Worm (Caenorhabditis elegans) whole organism, L1 larva: ENCODE measurements around the gene R10E4.1.

Experiments used
- C16A3.4 ChIP-seq: fragments of 150-350 bp; optimal IDR thresholded peaks from 2 replicates; lab custom pipeline; 2014; ENCODE audit warnings: missing biosample characterization, missing genetic modification characterization
- C34B4.2 ChIP-seq: sonication (generic microtip); optimal IDR thresholded peaks from 2 replicates; lab custom pipeline; 2017; ENCODE audit warnings: mild to moderate bottlenecking, missing genetic modification characterization, missing compliant biosample characterization
- F16B12.6 ChIP-seq: fragments of 150-350 bp; optimal IDR thresholded peaks from 2 replicates; lab custom pipeline; 2014; ENCODE audit warnings: missing biosample characterization, missing genetic modification characterization
- Y116A8C.19 ChIP-seq: sonication (generic microtip); optimal IDR thresholded peaks from 2 replicates; lab custom pipeline; 2016; ENCODE audit warnings: missing compliant biosample characterization, missing genetic modification characterization, borderline replicate concordance
- aha-1 ChIP-seq: fragments of 150-350 bp; optimal IDR thresholded peaks from 2 replicates; lab custom pipeline; 2014; ENCODE audit warnings: missing biosample characterization, missing genetic modification characterization
- alr-1 ChIP-seq: fragments of 200-800 bp; sonication (Bioruptor generic); optimal IDR thresholded peaks from 2 replicates; lab custom pipeline; 2018; ENCODE audit warnings: borderline replicate concordance, mild to moderate bottlenecking, missing genetic modification characterization, missing compliant biosample characterization
- ama-1 ChIP-seq: fragments of 150-350 bp; optimal IDR thresholded peaks from 2 replicates; lab custom pipeline; 2014
- blmp-1 ChIP-seq: fragments of 150-350 bp; optimal IDR thresholded peaks from 2 replicates; lab custom pipeline; 2014; ENCODE audit warnings: missing biosample characterization, missing genetic modification characterization
- ceh-82 ChIP-seq, 3 experiments: fragments of 150-350 bp in 1 of 3; sonication (generic microtip) in 2 of 3; optimal IDR thresholded peaks; 2 replicates each; lab custom pipeline; 2014 to 2017; ENCODE audit warnings: missing biosample characterization in 3 of 3, missing genetic modification characterization in 3 of 3
- ceh-88 ChIP-seq: fragments of 200-800 bp; sonication (Bioruptor generic); IDR thresholded peaks from 2 replicates; pipeline ENCODE4 v1.3.6; 2022; ENCODE audit warnings: missing genetic modification characterization, missing compliant biosample characterization
- ces-1 ChIP-seq: fragments of 150-350 bp; optimal IDR thresholded peaks from 2 replicates; lab custom pipeline; 2014; ENCODE audit warnings: missing biosample characterization, missing genetic modification reagents, missing genetic modification characterization
- dpl-1 ChIP-seq, 3 experiments: fragments of 150-350 bp in 2 of 3; sonication (generic microtip) in 1 of 3; optimal IDR thresholded peaks; 2 replicates each; lab custom pipeline; 2014 to 2017; ENCODE audit warnings: missing biosample characterization in 3 of 3, missing genetic modification characterization in 3 of 3, missing genetic modification reagents in 3 of 3
- dsc-1 ChIP-seq: sonication (generic microtip); optimal IDR thresholded peaks from 2 replicates; lab custom pipeline; 2016; ENCODE audit warnings: mild to moderate bottlenecking, missing genetic modification characterization, missing compliant biosample characterization
- efl-1 ChIP-seq, 4 experiments: fragments of 150-350 bp; optimal IDR thresholded peaks in 3 of 4; peaks in 1 of 4; 1 replicate in 1 of 4; 2 replicates in 3 of 4; lab custom pipeline; 2014; ENCODE audit warnings: missing biosample characterization in 2 of 4, missing genetic modification characterization in 2 of 4, missing genetic modification reagents in 2 of 4
- egl-13 ChIP-seq: sonication (generic microtip); optimal IDR thresholded peaks from 2 replicates; lab custom pipeline; 2016; ENCODE audit warnings: missing genotype, missing genetic modification reagents, missing genetic modification characterization, missing compliant biosample characterization
- egl-27 ChIP-seq, 2 experiments: fragments of 150-350 bp in 1 of 2; sonication (generic microtip); optimal IDR thresholded peaks; 3 replicates each; lab custom pipeline; 2017 to 2018; ENCODE audit warnings: missing biosample characterization in 2 of 2, missing genetic modification characterization in 2 of 2, missing genetic modification reagents in 2 of 2
- elt-2 ChIP-seq: sonication (generic microtip); optimal IDR thresholded peaks from 2 replicates; lab custom pipeline; 2016; ENCODE audit warnings: missing genetic modification characterization, mild to moderate bottlenecking, inconsistent platforms, missing compliant biosample characterization, missing genetic modification reagents
- elt-3 ChIP-seq, 6 experiments: fragments of 150-350 bp in 1 of 6; sonication (generic microtip); optimal IDR thresholded peaks; 2 replicates each; lab custom pipeline; 2017 to 2018; ENCODE audit warnings: missing biosample characterization in 6 of 6, missing genetic modification characterization in 6 of 6, inconsistent platforms in 1 of 6
- ets-5 ChIP-seq: fragments of 200-800 bp; sonication (Bioruptor generic); IDR thresholded peaks from 2 replicates; pipeline ENCODE4 v1.3.6; 2022; ENCODE audit warnings: missing genetic modification characterization, missing compliant biosample characterization
- fkh-10 ChIP-seq: sonication (generic microtip); optimal IDR thresholded peaks from 2 replicates; lab custom pipeline; 2017; ENCODE audit warnings: missing biosample characterization, missing genetic modification reagents, missing genetic modification characterization
- fkh-4 ChIP-seq: sonication (generic microtip); optimal IDR thresholded peaks from 2 replicates; lab custom pipeline; 2016; ENCODE audit warnings: missing compliant biosample characterization, missing genetic modification characterization, borderline replicate concordance
- grh-1 ChIP-seq: fragments of 200-800 bp; sonication (Bioruptor generic); IDR thresholded peaks from 2 replicates; pipeline ENCODE4 v1.3.6; 2022; ENCODE audit warnings: missing genetic modification reagents, missing genetic modification characterization, missing compliant biosample characterization
- hlh-17 ChIP-seq: fragments of 200-800 bp; sonication (Bioruptor generic); optimal IDR thresholded peaks from 2 replicates; lab custom pipeline; 2018; ENCODE audit warnings: missing genetic modification characterization, mild to moderate bottlenecking, missing compliant biosample characterization, moderate library complexity, borderline replicate concordance
- hlh-4 ChIP-seq: sonication (generic microtip); optimal IDR thresholded peaks from 2 replicates; lab custom pipeline; 2016; ENCODE audit warnings: mild to moderate bottlenecking, missing genetic modification characterization, missing compliant biosample characterization
- isw-1 ChIP-seq: fragments of 200-800 bp; sonication (Bioruptor generic); IDR thresholded peaks from 2 replicates; pipeline ENCODE4 v1.3.6; 2022; ENCODE audit warnings: missing genetic modification characterization, missing compliant biosample characterization
- lin-13 ChIP-seq: fragments of 150-350 bp; optimal IDR thresholded peaks from 2 replicates; lab custom pipeline; 2014; ENCODE audit warnings: missing biosample characterization, missing genetic modification reagents, missing genetic modification characterization
- lin-14 ChIP-seq: fragments of 200-800 bp; sonication (Bioruptor generic); optimal IDR thresholded peaks from 2 replicates; lab custom pipeline; 2018; ENCODE audit warnings: mild to moderate bottlenecking, missing genetic modification characterization, moderate library complexity, missing compliant biosample characterization
- lir-3 ChIP-seq: sonication (generic microtip); optimal IDR thresholded peaks from 2 replicates; lab custom pipeline; 2016; ENCODE audit warnings: mild to moderate bottlenecking, missing genetic modification characterization, moderate library complexity, missing compliant biosample characterization; ENCODE audit not compliant: poor library complexity
- mab-9 ChIP-seq: fragments of 200-800 bp; sonication (Bioruptor generic); IDR thresholded peaks from 2 replicates; pipeline ENCODE4 v1.3.6; 2022; ENCODE audit warnings: missing genetic modification reagents, missing genetic modification characterization, missing compliant biosample characterization
- mef-2 ChIP-seq: fragments of 150-350 bp; optimal IDR thresholded peaks from 2 replicates; lab custom pipeline; 2014; ENCODE audit warnings: missing biosample characterization, missing genetic modification characterization
- mep-1 ChIP-seq: fragments of 150-350 bp; optimal IDR thresholded peaks from 2 replicates; lab custom pipeline; 2014; ENCODE audit warnings: missing biosample characterization, missing genetic modification characterization
- nhr-28 ChIP-seq: fragments of 150-350 bp; optimal IDR thresholded peaks from 2 replicates; lab custom pipeline; 2014; ENCODE audit warnings: missing biosample characterization, missing genetic modification characterization
- nhr-76 ChIP-seq: sonication (generic microtip); optimal IDR thresholded peaks from 2 replicates; lab custom pipeline; 2017; ENCODE audit warnings: missing biosample characterization, missing genetic modification characterization
- nhr-84 ChIP-seq: sonication (generic microtip); optimal IDR thresholded peaks from 2 replicates; lab custom pipeline; 2017; ENCODE audit warnings: missing biosample characterization, missing genetic modification characterization
- nhr-85 ChIP-seq: sonication (generic microtip); peaks from one replicate; lab custom pipeline; 2016; ENCODE audit warnings: missing genetic modification characterization, inconsistent platforms, missing compliant biosample characterization
- nhr-90 ChIP-seq: sonication (generic microtip); optimal IDR thresholded peaks from 2 replicates; lab custom pipeline; 2016; ENCODE audit warnings: mild to moderate bottlenecking, missing genetic modification characterization, missing compliant biosample characterization; ENCODE audit not compliant: poor library complexity
- pag-3 ChIP-seq: sonication (generic microtip); optimal IDR thresholded peaks from 2 replicates; lab custom pipeline; 2017; ENCODE audit warnings: missing genetic modification characterization, mild to moderate bottlenecking, missing compliant biosample characterization, antibody characterized with exemption, borderline replicate concordance; ENCODE audit not compliant: insufficient read depth
- pqm-1 ChIP-seq: sonication (generic microtip); optimal IDR thresholded peaks from 3 replicates; lab custom pipeline; 2017; ENCODE audit warnings: missing biosample characterization, missing genetic modification characterization
- rnt-1 ChIP-seq: sonication (generic microtip); optimal IDR thresholded peaks from 2 replicates; lab custom pipeline; 2016; ENCODE audit warnings: mild to moderate bottlenecking, missing genetic modification characterization, moderate library complexity, missing compliant biosample characterization
- skn-1 ChIP-seq: fragments of 150-350 bp; optimal IDR thresholded peaks from 2 replicates; lab custom pipeline; 2014; ENCODE audit warnings: missing biosample characterization, missing genetic modification characterization
- snpc-4 ChIP-seq: fragments of 150-350 bp; optimal IDR thresholded peaks from 2 replicates; lab custom pipeline; 2014; ENCODE audit warnings: missing biosample characterization, missing genetic modification characterization
- snu-23 ChIP-seq: sonication (generic microtip); optimal IDR thresholded peaks from 2 replicates; lab custom pipeline; 2016; ENCODE audit warnings: missing genetic modification characterization, missing compliant biosample characterization
- sptf-1 ChIP-seq: fragments of 150-350 bp; optimal IDR thresholded peaks from 2 replicates; lab custom pipeline; 2014; ENCODE audit warnings: missing biosample characterization, missing genetic modification characterization
- swsn-7 ChIP-seq: sonication (generic microtip); optimal IDR thresholded peaks from 2 replicates; lab custom pipeline; 2016; ENCODE audit warnings: missing genetic modification characterization, missing compliant biosample characterization
- unc-30 ChIP-seq: sonication (generic microtip); optimal IDR thresholded peaks from 2 replicates; lab custom pipeline; 2017; ENCODE audit warnings: missing biosample characterization, missing genetic modification characterization
- unc-62 ChIP-seq: fragments of 150-350 bp; optimal IDR thresholded peaks from 2 replicates; lab custom pipeline; 2014; ENCODE audit warnings: missing biosample characterization, missing genetic modification reagents, missing genetic modification characterization
- vab-15 ChIP-seq: sonication (generic microtip); optimal IDR thresholded peaks from 2 replicates; lab custom pipeline; 2017; ENCODE audit warnings: missing genotype, mild to moderate bottlenecking, missing genetic modification characterization, missing compliant biosample characterization
- xbp-1 ChIP-seq: sonication (generic microtip); optimal IDR thresholded peaks from 2 replicates; lab custom pipeline; 2016; ENCODE audit warnings: missing genetic modification characterization, missing compliant biosample characterization
- zag-1 ChIP-seq: fragments of 150-350 bp; optimal IDR thresholded peaks from 2 replicates; lab custom pipeline; 2014; ENCODE audit warnings: missing biosample characterization, missing genetic modification characterization

The R10E4.1 gene

ce11 chrIII:4236178-4236577 is 33.4 kb upstream of the R10E4.1 start (continued):
- TF ChIP-seq mab-9 (GFP tag; lab: Robert Waterston, UW) (no peak), egl-13 (tag; lab: Kevin White, UChicago) (no peak), grh-1 (GFP tag; lab: Robert Waterston, UW) (0 out of 2 replicates have a peak, but pooled peaks have one; percentile 27), blmp-1 (tag; lab: Kevin White, UChicago) (peak; percentile 92), lin-14 (peak; percentile 61), snu-23 (GFP tag; lab: Kevin White, UChicago) (peak; percentile 53), dsc-1 (tag; lab: Kevin White, UChicago) (no peak), nhr-85 (tag; lab: Kevin White, UChicago) (peak; percentile 94), efl-1 (optimal IDR thresholded peaks at IDR 0.05; lab: Kevin White, UChicago) (peak; percentile 31 to 54), efl-1 (GFP tag; optimal IDR thresholded peaks at IDR 0.05 in 1 of 2; lab: Kevin White, UChicago) (peak in 1 of 2 experiments; percentile 90), lin-13 (GFP tag; lab: Kevin White, UChicago) (peak; percentile 95), vab-15 (no peak), nhr-90 (tag; lab: Kevin White, UChicago) (peak; percentile 19)

DNA sequence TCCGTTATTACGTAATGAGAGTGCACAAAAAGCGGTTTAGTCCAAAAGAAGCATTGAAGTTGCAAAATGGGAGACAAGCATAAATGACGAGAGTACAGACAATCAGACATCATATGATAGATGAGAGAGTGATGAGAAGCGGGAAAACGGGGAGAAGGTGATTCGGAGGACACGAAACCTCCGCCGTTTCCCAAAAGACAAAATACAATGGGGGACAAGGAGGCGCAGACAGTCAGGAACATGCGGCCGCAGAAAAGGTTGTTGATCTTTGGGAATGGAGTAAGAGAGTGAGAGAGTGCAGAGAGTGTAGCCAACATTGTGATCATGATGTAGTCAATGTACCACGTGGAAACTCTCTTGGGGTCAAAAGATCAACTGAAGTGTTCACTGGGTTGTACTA is 31.9 kb upstream of the R10E4.1 start:
- TF ChIP-seq mab-9 (GFP tag; lab: Robert Waterston, UW) = 0 out of 2 replicates have a peak, but pooled peaks have one; percentile 25
- no peak for TF ChIP-seq zag-1 (tag; lab: Kevin White, UChicago)
- TF ChIP-seq skn-1 = peak; percentile 80
- TF ChIP-seq lir-3 (tag; lab: Kevin White, UChicago) = peak; percentile 84
- TF ChIP-seq rnt-1 = peak; percentile 91
- peak; percentile 92 for TF ChIP-seq xbp-1
- TF ChIP-seq fkh-4 (tag; lab: Kevin White, UChicago) = no peak
- peak; percentile 93 for TF ChIP-seq swsn-7
- TF ChIP-seq unc-62 (GFP tag; lab: Kevin White, UChicago) = no peak
- no peak for TF ChIP-seq Y116A8C.19 (tag; lab: Kevin White, UChicago)
- TF ChIP-seq C34B4.2 (tag; lab: Kevin White, UChicago) = no peak
- no peak for TF ChIP-seq alr-1 (tag; lab: Kevin White, UChicago)
- no peak for TF ChIP-seq ets-5 (GFP tag; lab: Robert Waterston, UW)
- TF ChIP-seq fkh-10 = peak; percentile 95
- TF ChIP-seq ceh-82 (tag; optimal IDR thresholded peaks at IDR 0.05; lab: Kevin White, UChicago) = peak; percentile 72 to 79 (median 79)
- peak; percentile 77 for TF ChIP-seq isw-1 (GFP tag; lab: Robert Waterston, UW)
- peak; percentile 61 to 94 for TF ChIP-seq egl-27 (tag; optimal IDR thresholded peaks at IDR 0.05; lab: Kevin White, UChicago)
- TF ChIP-seq snpc-4 (tag; lab: Kevin White, UChicago) = peak; percentile 39
- TF ChIP-seq mep-1 = peak; percentile 92
- peak; percentile 65; the same call in 1 of the 2 replicates for TF ChIP-seq ceh-88 (GFP tag; lab: Robert Waterston, UW)
- TF ChIP-seq mef-2 (tag; lab: Kevin White, UChicago) = peak; percentile 57
- TF ChIP-seq nhr-84 (tag; lab: Kevin White, UChicago) = no peak
- TF ChIP-seq hlh-17 (GFP tag; lab: Kevin White, UChicago) = no peak
- peak; percentile 89 for TF ChIP-seq blmp-1 (tag; lab: Kevin White, UChicago)
- no peak for TF ChIP-seq pag-3
- TF ChIP-seq nhr-76 (tag; lab: Kevin White, UChicago) = no peak
- peak; percentile 64 to 75 (median 68) for TF ChIP-seq dpl-1 (GFP tag; optimal IDR thresholded peaks at IDR 0.05; lab: Kevin White, UChicago)
- peak; percentile 91 for TF ChIP-seq C16A3.4 (tag; lab: Kevin White, UChicago)
- peak; percentile 3 for TF ChIP-seq F16B12.6 (tag; lab: Kevin White, UChicago)
- no peak for TF ChIP-seq pqm-1 (tag; lab: Kevin White, UChicago)
- TF ChIP-seq grh-1 (GFP tag; lab: Robert Waterston, UW) = peak; percentile 81
- TF ChIP-seq elt-2 (tag; lab: Kevin White, UChicago) = peak; percentile 90
- no peak for TF ChIP-seq unc-30 (tag; lab: Kevin White, UChicago)
- peak; percentile 51 for TF ChIP-seq aha-1 (tag; lab: Kevin White, UChicago)
- peak in 4 of 6 experiments; percentile 42 to 75 (median 66) for TF ChIP-seq elt-3 (tag; optimal IDR thresholded peaks at IDR 0.05; lab: Kevin White, UChicago)
- TF ChIP-seq ces-1 (GFP tag; lab: Kevin White, UChicago) = no peak
- TF ChIP-seq ama-1 (lab: Kevin White, UChicago) = peak; percentile 16
- TF ChIP-seq nhr-28 (tag; lab: Kevin White, UChicago) = peak; percentile 80
- TF ChIP-seq hlh-4 (tag; lab: Kevin White, UChicago) = no peak
- TF ChIP-seq lin-13 (GFP tag; lab: Kevin White, UChicago) = peak; percentile 91
- no peak for TF ChIP-seq sptf-1 (tag; lab: Kevin White, UChicago)
